Worm (Caenorhabditis elegans) whole organism, midembryonic: Measurements from ENCODE around the gene hizr-1.

ENCODE experiments used
- tab-1 ChIP-seq: fragments of 200-800 bp; sonication (Bioruptor generic); IDR thresholded peaks from 2 replicates; pipeline ENCODE4 v1.3.6; 2022; ENCODE audit warnings: missing genetic modification characterization, missing compliant biosample characterization
- ztf-29 ChIP-seq: fragments of 200-800 bp; sonication (Bioruptor generic); IDR thresholded peaks from 2 replicates; pipeline ENCODE4 v1.3.6; 2022; ENCODE audit warnings: missing genetic modification reagents, missing genetic modification characterization, missing compliant biosample characterization

DNA sequence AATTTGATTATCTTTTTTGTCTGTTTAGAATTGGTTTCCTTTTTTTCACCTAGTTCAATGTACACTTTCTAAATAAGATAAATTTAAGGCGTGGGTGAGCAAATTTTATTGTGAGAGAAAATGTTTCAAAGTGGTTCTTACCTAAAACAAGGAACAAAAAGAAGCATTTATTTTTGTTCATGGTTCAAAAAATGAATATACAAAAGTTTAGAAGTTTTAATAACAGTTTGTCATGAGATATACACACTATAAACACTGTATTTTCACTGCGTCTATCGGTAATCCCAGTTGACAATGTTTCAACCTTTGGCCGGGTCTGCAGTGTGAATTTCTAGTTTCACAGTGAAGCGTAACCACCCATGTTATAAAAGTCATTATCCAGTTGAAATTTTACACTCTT, 2.7 kb upstream of the hizr-1 start, which contains the start of gene F08G12.11:
- TF ChIP-seq ztf-29 (GFP tag; lab: Robert Waterston, UW), result no peak
- TF ChIP-seq tab-1 (GFP tag; lab: Robert Waterston, UW), result no peak
